Fruit fly (Drosophila melanogaster): ENCODE data around the gene betaggt-I.

The betaggt-I gene

DNA sequence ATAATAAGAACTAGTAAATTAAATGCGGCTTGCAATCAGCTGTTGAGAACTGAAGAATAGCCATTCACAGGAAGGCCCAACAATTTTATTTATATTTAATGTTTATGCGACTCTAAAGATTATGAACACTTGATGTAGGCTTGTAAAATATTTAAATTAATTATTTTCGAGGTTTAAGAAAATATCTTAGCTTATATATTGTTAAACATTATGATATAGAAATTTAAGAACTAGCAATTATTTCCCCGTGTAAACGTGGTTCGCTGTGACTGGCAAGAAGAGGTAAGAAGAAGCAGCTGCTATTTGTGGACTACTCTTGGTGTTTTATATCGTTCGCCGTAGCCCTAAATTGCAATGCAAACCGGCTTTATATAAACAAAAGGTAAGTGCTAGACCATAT is at the start of gene betaggt-I, which contains the start of gene mRpL24 (continued):
- TF ChIP-seq Hr51 (GFP tag; optimal IDR thresholded peaks at IDR 0.05) (peak; percentile 85 to 97), CG15514 (GFP tag; optimal IDR thresholded peaks at IDR 0.05) (peak; percentile 92), MESR4 (GFP tag; optimal IDR thresholded peaks at IDR 0.05) (peak; percentile 77), CoRest (tag; optimal IDR thresholded peaks at IDR 0.05) (peak; percentile 98), CG6813 (GFP tag; optimal IDR thresholded peaks at IDR 0.05) (peak; percentile 86), CG33213 (GFP tag; optimal IDR thresholded peaks at IDR 0.05) (peak; percentile 66), ato (GFP tag; IDR thresholded peaks at IDR 0.05; ENCODE audit: partially characterized antibody) (no peak), crp (GFP tag; optimal IDR thresholded peaks at IDR 0.05) (peak; percentile 38 to 94), Xrp1 (GFP tag; IDR thresholded peaks at IDR 0.05) (peak; percentile 99), esg (GFP tag; conservative IDR thresholded peaks at IDR 0.05) (peak; percentile 95), Dbx (GFP tag; IDR thresholded peaks at IDR 0.05) (peak; percentile 96), sug (tag; optimal IDR thresholded peaks at IDR 0.05) (peak; percentile 96), Hey (tag; optimal IDR thresholded peaks at IDR 0.05) (peak; percentile 70), CG34422 (GFP tag; IDR thresholded peaks at IDR 0.05) (peak; percentile 98), gcm2 (GFP tag; optimal IDR thresholded peaks at IDR 0.05) (peak; percentile 70), CG16779 (GFP tag; IDR thresholded peaks at IDR 0.05) (peak; percentile 86), zfh2 (GFP tag; optimal IDR thresholded peaks at IDR 0.05) (peak; percentile 87), CG8765 (GFP tag; IDR thresholded peaks at IDR 0.05) (peak; percentile 95), Jarid2 (GFP tag; optimal IDR thresholded peaks at IDR 0.05) (peak; percentile 75), CHES-1-like (GFP tag; optimal IDR thresholded peaks at IDR 0.05) (peak; percentile 67), CG3847 (GFP tag; IDR thresholded peaks at IDR 0.05) (peak; percentile 97), dmrt99B (tag; optimal IDR thresholded peaks at IDR 0.05) (peak; percentile 95), CG9797 (GFP tag; optimal IDR thresholded peaks at IDR 0.05) (peak; percentile 31), CG14965 (GFP tag; optimal IDR thresholded peaks at IDR 0.05; ENCODE audit: borderline replicate concordance) (no peak), Six4 (GFP tag; optimal IDR thresholded peaks at IDR 0.05) (peak; percentile 92), peb (GFP tag; IDR thresholded peaks at IDR 0.05) (peak; percentile 89), Aef1 (GFP tag; IDR thresholded peaks at IDR 0.05) (peak; percentile 94), Tbp (GFP tag; optimal IDR thresholded peaks at IDR 0.05) (no peak), CG4707 (GFP tag; optimal IDR thresholded peaks at IDR 0.05) (peak; percentile 83), corto (GFP tag; optimal IDR thresholded peaks at IDR 0.05) (peak; percentile 89), CG7271 (tag; optimal IDR thresholded peaks at IDR 0.05) (peak; percentile 89), wdn (GFP tag; IDR thresholded peaks at IDR 0.05) (peak; percentile 94), Side (GFP tag; optimal IDR thresholded peaks at IDR 0.05) (peak; percentile 63), CG10462 (GFP tag; optimal IDR thresholded peaks at IDR 0.05) (peak; percentile 91), CG7745 (tag; optimal IDR thresholded peaks at IDR 0.05) (peak; percentile 58), prd (optimal IDR thresholded peaks at IDR 0.05) (no peak), prd (GFP tag; IDR thresholded peaks at IDR 0.05) (peak; percentile 97), CG13296 (GFP tag; optimal IDR thresholded peaks at IDR 0.05) (peak; percentile 95), CG1647 (GFP tag; optimal IDR thresholded peaks at IDR 0.05) (peak; percentile 72), CG10565 (GFP tag; optimal IDR thresholded peaks at IDR 0.05) (peak; percentile 71), slbo (GFP tag; IDR thresholded peaks at IDR 0.05) (peak; percentile 97), Hsf (GFP tag; optimal IDR thresholded peaks at IDR 0.05) (peak; percentile 93), pita (GFP tag; optimal IDR thresholded peaks at IDR 0.05) (no peak), trh (GFP tag; optimal IDR thresholded peaks at IDR 0.05) (peak; percentile 89), Dek (tag; optimal IDR thresholded peaks at IDR 0.05) (peak; percentile 97), Fer1 (GFP tag; optimal IDR thresholded peaks at IDR 0.05) (peak; percentile 96), TFAM (GFP tag; optimal IDR thresholded peaks at IDR 0.05) (peak; percentile 53), CG11696 (GFP tag; IDR thresholded peaks at IDR 0.05) (peak; percentile 91), crc (GFP tag; optimal IDR thresholded peaks at IDR 0.05) (no peak), Nf-YC (tag; optimal IDR thresholded peaks at IDR 0.05) (peak; percentile 89), ERR (GFP tag; optimal IDR thresholded peaks at IDR 0.05) (peak; percentile 59)

Data from whole organism, embryonic.